Comparison of ENCODE assay signal across 4 fruit fly cellular contexts in the genomic region with DNA sequence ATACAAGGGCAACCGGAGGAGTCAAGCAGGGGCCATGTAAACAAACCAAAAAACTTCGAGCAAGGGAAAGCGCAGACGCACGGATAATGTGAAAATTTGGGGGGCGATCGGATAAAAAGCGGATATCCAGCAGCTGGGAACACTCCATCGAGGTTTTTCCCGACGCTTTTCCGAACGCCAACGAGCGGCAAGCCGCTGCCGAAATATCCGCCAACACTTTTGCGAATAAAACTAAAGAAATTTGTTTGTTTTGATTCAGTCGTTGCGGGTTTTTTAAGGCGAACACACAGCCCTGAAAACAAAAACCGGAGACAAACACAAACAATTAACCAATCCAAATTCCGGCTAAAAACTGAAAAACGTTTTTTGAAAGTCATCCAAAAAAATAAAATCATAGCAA.
TF ChIP-seq lines count a peak whose summit lies in the region.

A gene (plus strand): TSS at position 253 of the 400 bp plus-strand sequence.

- no peak for TF ChIP-seq CTCF in whole organism, embryonic (GFP tag; optimal IDR thresholded peaks at IDR 0.05; lab: Kevin White, UChicago)

TF ChIP-seq in whole organism, adult, 20 proteins besides CTCF, POLR2A, EP300 and RAD21:
- no peak for TF ChIP-seq tj (GFP tag; optimal IDR thresholded peaks at IDR 0.05; lab: Kevin White, UChicago)
- TF ChIP-seq pad (GFP tag; optimal IDR thresholded peaks at IDR 0.05; lab: Kevin White, UChicago): peak; percentile 66

TF ChIP-seq in whole organism, embryonic, 481 proteins besides CTCF, POLR2A, EP300 and RAD21:
- 0 out of 4 replicates have a peak, but pooled peaks have one; percentile 31 for TF ChIP-seq chinmo (GFP tag; IDR thresholded peaks at IDR 0.05; lab: Robert Waterston, UW; ENCODE audit: partially characterized antibody)
- TF ChIP-seq unc-4 (GFP tag; IDR thresholded peaks at IDR 0.05; lab: Robert Waterston, UW; ENCODE audit: partially characterized antibody): no peak
- no peak for TF ChIP-seq Aef1 (GFP tag; IDR thresholded peaks at IDR 0.05; lab: Robert Waterston, UW)
- TF ChIP-seq esg (GFP tag; conservative IDR thresholded peaks at IDR 0.05; lab: Robert Waterston, UW): no peak
- TF ChIP-seq HmgZ (tag; optimal IDR thresholded peaks at IDR 0.05; lab: Kevin White, UChicago): no peak
- TF ChIP-seq slp2 (GFP tag; optimal IDR thresholded peaks at IDR 0.05; lab: Kevin White, UChicago): no peak
- no peak for TF ChIP-seq Hand (GFP tag; optimal IDR thresholded peaks at IDR 0.05; lab: Kevin White, UChicago)
- peak; percentile 22 for TF ChIP-seq ewg (GFP tag; optimal IDR thresholded peaks at IDR 0.05; lab: Kevin White, UChicago)
- no peak for TF ChIP-seq Fer1 (GFP tag; optimal IDR thresholded peaks at IDR 0.05; lab: Kevin White, UChicago)
- TF ChIP-seq Deaf1 (tag; optimal IDR thresholded peaks at IDR 0.05; lab: Kevin White, UChicago): peak; percentile 91
- TF ChIP-seq CG5953 (GFP tag; IDR thresholded peaks at IDR 0.05; lab: Robert Waterston, UW): no peak
- TF ChIP-seq nerfin-2 (GFP tag; IDR thresholded peaks at IDR 0.05; lab: Robert Waterston, UW; ENCODE audit: partially characterized antibody): no peak
- TF ChIP-seq gem (tag; optimal IDR thresholded peaks at IDR 0.05; lab: Kevin White, UChicago): no peak

TF ChIP-seq in whole organism, prepupa, 60 proteins besides CTCF, POLR2A, EP300 and RAD21:
- 0 out of 3 replicates have a peak, but pooled peaks have one; percentile 25 for TF ChIP-seq eg (GFP tag; IDR thresholded peaks at IDR 0.05; lab: Robert Waterston, UW)
- TF ChIP-seq CG7368 (GFP tag; optimal IDR thresholded peaks at IDR 0.05; lab: Kevin White, UChicago): no peak
- TF ChIP-seq Smox (GFP tag; optimal IDR thresholded peaks at IDR 0.05; lab: Kevin White, UChicago): no peak

TF ChIP-seq in whole organism, pupa, 21 proteins besides CTCF, POLR2A, EP300 and RAD21:
- TF ChIP-seq CG34367 (tag; optimal IDR thresholded peaks at IDR 0.05; lab: Kevin White, UChicago) (no peak), CG4496 (GFP tag; IDR thresholded peaks at IDR 0.05; lab: Robert Waterston, UW) (0 out of 3 replicates have a peak, but pooled peaks have one; percentile 3), CG9948 (tag; optimal IDR thresholded peaks at IDR 0.05; lab: Kevin White, UChicago) (no peak)
